Fruit fly (Drosophila melanogaster) whole organism, larva: ENCODE results near the gene CG12502.

Experiments
- noc ChIP-seq: fragments of 200-800 bp; sonication (Bioruptor generic); optimal IDR thresholded peaks from 3 replicates; lab custom pipeline; 2019; ENCODE audit warnings: missing biosample characterization, mild to moderate bottlenecking, missing genetic modification characterization, moderate library complexity

The CG12502 gene

DNA sequence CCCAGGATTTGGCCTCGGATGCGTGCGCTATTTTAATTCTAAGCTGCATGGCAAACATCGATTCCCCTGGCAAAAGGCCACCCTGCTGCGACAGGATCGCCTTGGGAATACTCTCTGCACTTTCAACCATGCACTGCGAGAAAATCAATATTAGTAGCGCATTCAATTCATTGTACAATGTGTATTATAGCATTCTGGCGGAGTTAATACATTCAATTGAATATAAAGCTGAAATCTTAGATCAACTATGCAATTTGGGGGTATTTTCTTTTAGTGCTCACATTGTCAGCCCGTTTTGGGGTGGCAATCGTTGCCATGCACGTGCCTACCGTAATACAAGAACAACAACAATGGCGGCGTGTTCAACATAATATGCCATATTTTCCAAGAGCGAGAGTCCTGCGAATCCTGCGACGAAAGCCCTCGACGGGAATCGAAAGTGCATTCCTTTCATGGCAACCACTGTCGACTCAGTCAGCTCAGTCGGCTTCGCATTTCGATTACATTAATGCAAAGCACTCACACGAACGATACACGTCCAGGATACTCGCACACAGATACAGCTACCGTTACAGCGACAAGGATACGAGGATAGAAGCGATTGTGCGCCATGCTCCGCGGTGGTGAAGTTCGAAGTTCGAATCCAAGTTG lies 42.6 kb downstream of the CG12502 start:
- no peak for TF ChIP-seq noc

DNA sequence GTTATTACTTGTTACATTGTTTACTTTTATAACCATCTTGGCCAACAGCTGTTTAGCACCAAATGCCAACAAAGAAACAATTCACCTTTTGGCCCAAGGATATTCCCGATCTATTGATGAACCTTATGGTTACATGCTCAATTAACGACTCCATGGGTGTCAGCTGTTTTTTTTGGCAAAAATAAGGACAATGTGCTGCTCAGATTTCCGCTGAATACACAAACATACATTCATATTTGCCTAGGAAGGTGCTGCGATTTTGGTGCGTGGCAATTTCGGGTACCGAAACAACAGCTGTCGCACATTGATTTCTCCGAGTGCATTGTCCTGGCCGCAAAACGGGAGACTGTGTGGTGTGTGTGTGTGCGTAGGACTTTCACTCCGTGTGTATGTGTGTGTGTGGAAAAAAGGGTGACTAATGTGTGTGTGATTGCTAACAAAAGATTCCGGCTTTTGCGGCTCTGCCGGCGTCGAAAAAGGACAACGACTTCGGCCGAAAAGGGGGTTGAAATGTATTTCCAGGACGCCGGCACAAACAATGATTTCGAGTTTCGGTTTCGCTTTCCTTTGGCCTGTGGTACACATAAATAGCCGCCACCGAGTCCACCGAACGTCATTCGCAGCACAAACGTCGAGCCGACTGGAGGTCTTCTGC lies 43.4 kb downstream of the CG12502 start, which contains the start of gene nerfin-1:
Gene nerfin-1 (plus strand): TSS at position 605 of the 655 bp plus-strand sequence.
- TF ChIP-seq noc = no peak

dm6 chr3L:912406-913369 lies 47.5 kb downstream of the CG12502 start:
- no peak for TF ChIP-seq noc

DNA sequence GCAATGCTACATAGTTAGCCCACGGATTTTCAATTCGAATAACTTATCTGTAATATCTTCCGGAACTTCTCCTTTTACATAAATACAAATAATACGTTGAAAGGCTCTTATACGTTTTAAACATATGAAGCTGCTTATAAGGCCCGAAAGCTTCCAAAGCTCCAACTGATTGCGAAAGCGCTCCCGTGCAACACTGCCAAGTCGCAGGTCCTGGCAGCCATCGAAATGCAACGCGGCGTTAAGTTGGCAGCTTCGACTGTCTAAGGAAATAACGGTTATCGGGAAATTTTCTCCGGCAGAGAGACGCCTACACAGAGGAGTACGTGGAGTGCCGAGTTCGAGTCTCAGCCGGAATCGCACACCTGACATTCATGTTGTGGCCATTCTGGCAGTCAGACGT lies 48.5 kb downstream of the CG12502 start, which contains the start of gene Glut1:
Gene Glut1 (plus strand): TSS at position 393 of the 400 bp plus-strand sequence.
- no peak for TF ChIP-seq noc

DNA sequence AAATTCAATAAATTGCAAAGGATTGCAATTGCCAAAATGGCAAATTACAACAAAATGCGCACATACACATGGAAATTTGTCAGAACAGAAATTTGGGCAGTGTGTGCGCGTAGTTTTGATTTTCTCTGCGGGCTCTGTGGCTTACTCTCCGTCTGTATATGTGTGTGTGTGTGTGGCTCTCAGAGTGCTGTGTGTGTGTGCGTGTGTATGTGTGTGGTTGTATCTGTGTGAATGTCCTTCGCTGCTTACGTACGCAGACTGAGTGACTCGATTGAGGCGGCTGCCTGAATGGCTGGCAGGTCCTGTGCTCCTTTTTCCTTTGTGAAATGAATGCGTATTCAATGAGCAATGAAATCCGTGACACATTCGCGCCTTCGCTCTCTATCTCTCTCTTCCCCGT lies 49.7 kb downstream of the CG12502 start:
- TF ChIP-seq noc = no peak

- TF ChIP-seq noc = no peak
These were observed 52.0 kb downstream of the CG12502 start for dm6 chr3L:917225-917624.
